Worm (Caenorhabditis elegans): Measurements from ENCODE around the gene idpp-6.

ce11 chrX:6761211-6761610 lies 21.7 kb upstream of the idpp-6 start:
- TF ChIP-seq unc-98 (GFP tag; IDR thresholded peaks at IDR 0.05): no peak
- TF ChIP-seq C04F5.9 (tag; optimal IDR thresholded peaks at IDR 0.05): no peak
- TF ChIP-seq egl-27 (tag; optimal IDR thresholded peaks at IDR 0.05): no peak
- no peak for TF ChIP-seq ztf-11 (tag; optimal IDR thresholded peaks at IDR 0.05)
